Worm (Caenorhabditis elegans) whole organism, midembryonic: Measurements from ENCODE around the gene F25E5.16.

Source experiments
- T22C8.4 ChIP-seq: fragments of 200-800 bp; sonication (Bioruptor generic); IDR thresholded peaks from 2 replicates; pipeline ENCODE4 v1.3.6; 2022; ENCODE audit warnings: missing genetic modification characterization, missing compliant biosample characterization
- cog-1 ChIP-seq: sonication (generic microtip); optimal IDR thresholded peaks from 2 replicates; lab custom pipeline; 2016; ENCODE audit warnings: missing genetic modification characterization, missing compliant biosample characterization
- flt-1 ChIP-seq: fragments of 200-800 bp; sonication (Bioruptor generic); IDR thresholded peaks from 2 replicates; pipeline ENCODE4 v1.3.6; 2022; ENCODE audit warnings: missing genetic modification characterization, missing compliant biosample characterization
- klf-2 ChIP-seq: fragments of 200-800 bp; sonication (Bioruptor generic); conservative IDR thresholded peaks from 2 replicates; pipeline ENCODE4 v1.3.6; 2022; ENCODE audit warnings: missing genetic modification reagents, missing genetic modification characterization, missing compliant biosample characterization
- med-1 ChIP-seq: sonication (generic microtip); optimal IDR thresholded peaks from 2 replicates; lab custom pipeline; 2017; ENCODE audit warnings: missing genetic modification characterization, mild to moderate bottlenecking, missing compliant biosample characterization, antibody characterized with exemption, missing genetic modification reagents; ENCODE audit not compliant: insufficient read depth
- ref-1 ChIP-seq: fragments of 200-800 bp; sonication (Bioruptor generic); conservative IDR thresholded peaks from 2 replicates; pipeline ENCODE4 v1.3.6; 2022; ENCODE audit warnings: missing genetic modification reagents, missing genetic modification characterization, missing compliant biosample characterization
- tab-1 ChIP-seq: fragments of 200-800 bp; sonication (Bioruptor generic); IDR thresholded peaks from 2 replicates; pipeline ENCODE4 v1.3.6; 2022; ENCODE audit warnings: missing genetic modification characterization, missing compliant biosample characterization
- ztf-23 ChIP-seq: fragments of 200-800 bp; sonication (Bioruptor generic); IDR thresholded peaks from 2 replicates; pipeline ENCODE4 v1.3.6; 2022; ENCODE audit warnings: missing genetic modification reagents, missing genetic modification characterization, missing compliant biosample characterization
- ztf-29 ChIP-seq: fragments of 200-800 bp; sonication (Bioruptor generic); IDR thresholded peaks from 2 replicates; pipeline ENCODE4 v1.3.6; 2022; ENCODE audit warnings: missing genetic modification reagents, missing genetic modification characterization, missing compliant biosample characterization

The F25E5.16 gene

ce11 chrV:7465509-7465908 lies 27.4 kb downstream of the F25E5.16 start, which contains the start of gene F25E5.1:
Gene F25E5.1, plus strand, starts transcription at chrV:7465884.
- TF ChIP-seq ztf-23 = 0 out of 2 replicates have a peak, but pooled peaks have one; percentile 57
- TF ChIP-seq klf-2 = no peak
- TF ChIP-seq flt-1 (GFP tag; lab: Robert Waterston, UW) = no peak
- TF ChIP-seq ref-1 (GFP tag; lab: Robert Waterston, UW) = no peak
- no peak for TF ChIP-seq T22C8.4 (GFP tag; lab: Robert Waterston, UW)
- no peak for TF ChIP-seq ztf-29 (GFP tag; lab: Robert Waterston, UW)
- TF ChIP-seq cog-1 (tag; lab: Kevin White, UChicago) = peak; percentile 27
- TF ChIP-seq med-1 (GFP tag; lab: Kevin White, UChicago) = no peak
- TF ChIP-seq tab-1 (GFP tag; lab: Robert Waterston, UW) = no peak

- TF ChIP-seq ref-1 (GFP tag; lab: Robert Waterston, UW) = no peak
- no peak for TF ChIP-seq klf-2
- no peak for TF ChIP-seq ztf-29 (GFP tag; lab: Robert Waterston, UW)
- no peak for TF ChIP-seq ztf-23
These were observed 34.7 kb downstream of the F25E5.16 start, which contains the start of gene str-28 for ce11 chrV:7472815-7473214. Gene str-28, minus strand, starts transcription at chrV:7472915.

- TF ChIP-seq med-1 (GFP tag; lab: Kevin White, UChicago) (no peak), flt-1 (GFP tag; lab: Robert Waterston, UW) (no peak), cog-1 (tag; lab: Kevin White, UChicago) (no peak)
These were observed 38.7 kb downstream of the F25E5.16 start, which contains the start of gene srh-125 for ce11 chrV:7476766-7477165. Gene srh-125, minus strand, starts transcription at chrV:7476866.

ce11 chrV:7478404-7478803 lies 40.3 kb downstream of the F25E5.16 start, which contains the start of gene str-190:
Gene str-190, minus strand, starts transcription at chrV:7478504.
- TF ChIP-seq tab-1 (GFP tag; lab: Robert Waterston, UW) = no peak
- TF ChIP-seq klf-2 = no peak
- TF ChIP-seq ref-1 (GFP tag; lab: Robert Waterston, UW) = no peak
- TF ChIP-seq T22C8.4 (GFP tag; lab: Robert Waterston, UW) = no peak
- TF ChIP-seq flt-1 (GFP tag; lab: Robert Waterston, UW) = no peak
- no peak for TF ChIP-seq med-1 (GFP tag; lab: Kevin White, UChicago)
- TF ChIP-seq cog-1 (tag; lab: Kevin White, UChicago) = no peak
- TF ChIP-seq ztf-29 (GFP tag; lab: Robert Waterston, UW) = no peak
- TF ChIP-seq ztf-23 = no peak

ce11 chrV:7480949-7481348 lies 42.9 kb downstream of the F25E5.16 start, which contains the start of gene C18B10.6:
Gene C18B10.6, minus strand, starts transcription at chrV:7481049.
- TF ChIP-seq tab-1 (GFP tag; lab: Robert Waterston, UW) = no peak
- TF ChIP-seq klf-2 = no peak
- TF ChIP-seq ztf-29 (GFP tag; lab: Robert Waterston, UW) = no peak
- no peak for TF ChIP-seq T22C8.4 (GFP tag; lab: Robert Waterston, UW)
- no peak for TF ChIP-seq cog-1 (tag; lab: Kevin White, UChicago)
- TF ChIP-seq med-1 (GFP tag; lab: Kevin White, UChicago) = no peak
- no peak for TF ChIP-seq flt-1 (GFP tag; lab: Robert Waterston, UW)
- TF ChIP-seq ref-1 (GFP tag; lab: Robert Waterston, UW) = no peak
- no peak for TF ChIP-seq ztf-23

- TF ChIP-seq ztf-23 = no peak
- TF ChIP-seq klf-2 = no peak
- no peak for TF ChIP-seq med-1 (GFP tag; lab: Kevin White, UChicago)
- TF ChIP-seq ztf-29 (GFP tag; lab: Robert Waterston, UW) = no peak
- TF ChIP-seq T22C8.4 (GFP tag; lab: Robert Waterston, UW) = no peak
- no peak for TF ChIP-seq ref-1 (GFP tag; lab: Robert Waterston, UW)
- TF ChIP-seq flt-1 (GFP tag; lab: Robert Waterston, UW) = no peak
These were observed 46.9 kb downstream of the F25E5.16 start, which contains the start of gene srbc-8 for ce11 chrV:7485000-7485399. Gene srbc-8, minus strand, starts transcription at chrV:7485100.

ce11 chrV:7487518-7487917 lies 49.4 kb downstream of the F25E5.16 start, which contains the start of gene srbc-7:
Gene srbc-7, minus strand, starts transcription at chrV:7487618.
- no peak for TF ChIP-seq med-1 (GFP tag; lab: Kevin White, UChicago)
- no peak for TF ChIP-seq ztf-29 (GFP tag; lab: Robert Waterston, UW)
- TF ChIP-seq flt-1 (GFP tag; lab: Robert Waterston, UW) = no peak
- no peak for TF ChIP-seq klf-2
- no peak for TF ChIP-seq ztf-23
- TF ChIP-seq cog-1 (tag; lab: Kevin White, UChicago) = no peak
- no peak for TF ChIP-seq T22C8.4 (GFP tag; lab: Robert Waterston, UW)
- TF ChIP-seq tab-1 (GFP tag; lab: Robert Waterston, UW) = no peak
- TF ChIP-seq ref-1 (GFP tag; lab: Robert Waterston, UW) = no peak
